Worm (Caenorhabditis elegans) whole organism, L4/young adult: ENCODE data around the gene scl-21.

Experiments used
- W03F9.2 ChIP-seq: fragments of 150-350 bp; optimal IDR thresholded peaks from 2 replicates; lab custom pipeline; 2014; ENCODE audit warnings: missing biosample characterization, missing genetic modification characterization
- dao-5 ChIP-seq: sonication (generic microtip); optimal IDR thresholded peaks from 2 replicates; lab custom pipeline; 2016; ENCODE audit warnings: missing genotype, missing genetic modification characterization, moderate library complexity, missing compliant biosample characterization
- him-1 ChIP-seq: sonication (generic microtip); optimal IDR thresholded peaks from 2 replicates; lab custom pipeline; 2016; ENCODE audit warnings: missing genotype, missing genetic modification reagents, missing genetic modification characterization, missing compliant biosample characterization

scl-21 gene

DNA sequence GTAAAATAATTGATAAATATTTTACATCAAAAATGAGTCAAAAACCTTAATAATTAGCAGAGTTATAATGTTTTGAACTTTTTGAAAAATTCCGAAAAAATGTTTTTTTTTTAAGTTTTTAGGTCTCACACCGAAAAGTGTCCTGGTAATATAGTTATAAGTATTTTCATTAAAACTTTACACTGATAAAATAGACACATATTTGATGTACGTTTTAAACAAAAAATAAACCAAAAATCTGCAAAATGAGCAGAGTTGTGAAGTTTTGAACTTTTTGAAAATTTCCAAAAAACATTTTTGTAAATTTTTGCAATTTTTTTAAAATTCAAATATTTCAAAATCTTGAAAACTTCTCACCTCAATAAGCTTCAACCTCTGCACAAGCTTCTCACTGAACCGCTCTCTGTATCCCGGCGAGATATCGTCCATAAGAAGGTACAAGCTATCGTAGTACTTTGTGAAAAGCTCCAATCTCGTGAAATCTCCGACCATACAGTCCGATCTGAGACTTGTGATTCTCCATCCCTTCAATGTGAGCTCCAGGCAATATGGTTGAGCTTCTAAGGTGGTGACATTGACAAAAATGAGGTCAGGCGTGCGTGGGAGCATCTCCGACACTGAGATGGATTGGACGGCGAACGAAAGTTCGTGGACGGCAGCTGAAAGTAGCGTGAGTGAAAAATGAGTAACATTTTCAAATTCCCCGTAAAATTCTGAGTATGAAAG lies 25.3 kb upstream of the scl-21 start:
- TF ChIP-seq W03F9.2 (no peak), him-1 (tag; lab: Kevin White, UChicago) (no peak), dao-5 (tag; lab: Kevin White, UChicago) (no peak)

- TF ChIP-seq W03F9.2 (no peak), dao-5 (tag; lab: Kevin White, UChicago) (no peak), him-1 (tag; lab: Kevin White, UChicago) (no peak)
These were observed 24.6 kb upstream of the scl-21 start for ce11 chrV:19520130-19520529.

ce11 chrV:19519511-19519934 lies 24.0 kb upstream of the scl-21 start:
- no peak for TF ChIP-seq dao-5 (tag; lab: Kevin White, UChicago)
- TF ChIP-seq him-1 (tag; lab: Kevin White, UChicago), result no peak
- TF ChIP-seq W03F9.2, result no peak

ce11 chrV:19518468-19519168 lies 23.1 kb upstream of the scl-21 start:
- TF ChIP-seq W03F9.2 (no peak), him-1 (tag; lab: Kevin White, UChicago) (no peak), dao-5 (tag; lab: Kevin White, UChicago) (no peak)

DNA sequence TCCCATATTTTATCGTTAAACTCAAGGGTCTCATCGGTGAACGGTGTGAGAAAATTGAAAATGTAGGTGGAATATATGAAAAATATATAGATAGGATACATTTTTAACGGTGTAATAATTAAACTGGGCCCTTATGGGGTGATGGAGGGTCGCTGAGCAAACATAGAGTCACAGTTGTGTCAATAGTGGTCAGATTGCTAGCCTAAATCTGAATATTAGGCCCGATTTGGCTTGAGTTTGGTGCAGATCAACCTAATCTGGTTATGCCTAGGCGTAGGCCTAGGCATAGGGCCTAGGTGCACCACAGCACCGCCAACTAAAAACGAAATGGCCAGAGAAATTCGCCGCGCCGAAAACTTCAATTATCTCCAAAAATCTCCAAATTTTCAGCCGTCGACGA lies 18.1 kb upstream of the scl-21 start, which contains the start of gene phy-4:
Gene phy-4 (minus strand): TSS at position 101 of the 400 bp plus-strand sequence.
- TF ChIP-seq him-1 (tag; lab: Kevin White, UChicago) (no peak), dao-5 (tag; lab: Kevin White, UChicago) (no peak), W03F9.2 (no peak)

DNA sequence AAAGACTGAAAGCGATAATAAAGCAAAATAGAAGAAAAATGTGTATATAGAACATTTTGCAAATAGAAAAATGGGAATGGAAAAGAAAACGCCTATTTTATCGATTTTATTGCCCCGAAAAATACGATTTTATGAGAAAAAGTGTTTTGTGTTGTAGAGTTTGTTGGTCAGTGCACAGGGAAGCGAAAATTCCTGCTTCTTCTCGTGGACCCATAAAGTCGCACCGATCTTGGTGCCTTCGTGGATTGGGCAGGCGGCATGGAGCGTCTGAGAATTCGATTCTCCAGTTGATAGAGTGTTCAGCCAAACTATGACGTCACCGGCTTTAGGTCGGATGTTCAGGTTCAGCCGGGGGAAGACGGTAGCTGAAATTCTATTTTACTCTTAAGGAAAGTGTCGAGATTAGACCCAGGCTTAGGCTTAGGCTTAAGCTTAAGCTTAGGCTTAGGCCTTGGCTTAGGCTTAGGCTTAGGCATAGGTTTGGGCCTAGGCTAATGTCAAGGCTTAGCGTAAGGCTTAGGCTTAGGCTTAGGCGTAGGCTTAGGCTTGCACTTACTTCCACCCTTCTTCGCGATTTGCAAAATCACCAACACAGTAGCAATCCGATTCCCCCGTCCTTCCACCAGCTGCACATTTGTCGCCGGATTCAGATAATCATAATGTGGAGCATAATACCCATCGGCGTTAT lies 16.9 kb upstream of the scl-21 start, which contains the start of gene Y43F8B.19:
Gene Y43F8B.19 (minus strand): TSS at position 51 of the 688 bp plus-strand sequence.
- TF ChIP-seq him-1 (tag; lab: Kevin White, UChicago), result no peak
- no peak for TF ChIP-seq W03F9.2
- TF ChIP-seq dao-5 (tag; lab: Kevin White, UChicago), result no peak

DNA sequence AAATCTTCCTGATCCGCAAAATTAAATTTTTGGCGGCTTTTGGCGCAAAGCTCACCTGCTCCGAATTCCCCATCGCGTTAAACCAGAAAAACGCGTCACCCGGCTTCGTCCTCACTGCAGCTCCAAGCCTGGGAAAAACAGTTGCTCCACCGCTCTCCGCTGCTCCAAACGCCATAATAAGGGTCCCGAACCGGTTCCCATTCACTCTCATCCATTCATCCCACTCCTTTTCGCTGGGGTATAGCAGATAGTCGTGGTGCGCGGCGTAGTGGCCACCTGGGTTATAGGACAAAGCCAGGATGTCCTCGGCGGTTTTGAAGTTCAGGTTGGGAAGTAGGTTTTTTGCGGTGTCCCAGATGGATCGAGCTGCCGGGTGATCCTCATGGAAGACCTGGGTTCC lies 15.4 kb upstream of the scl-21 start:
- TF ChIP-seq W03F9.2, result no peak
- TF ChIP-seq him-1 (tag; lab: Kevin White, UChicago), result no peak
- TF ChIP-seq dao-5 (tag; lab: Kevin White, UChicago), result no peak

DNA sequence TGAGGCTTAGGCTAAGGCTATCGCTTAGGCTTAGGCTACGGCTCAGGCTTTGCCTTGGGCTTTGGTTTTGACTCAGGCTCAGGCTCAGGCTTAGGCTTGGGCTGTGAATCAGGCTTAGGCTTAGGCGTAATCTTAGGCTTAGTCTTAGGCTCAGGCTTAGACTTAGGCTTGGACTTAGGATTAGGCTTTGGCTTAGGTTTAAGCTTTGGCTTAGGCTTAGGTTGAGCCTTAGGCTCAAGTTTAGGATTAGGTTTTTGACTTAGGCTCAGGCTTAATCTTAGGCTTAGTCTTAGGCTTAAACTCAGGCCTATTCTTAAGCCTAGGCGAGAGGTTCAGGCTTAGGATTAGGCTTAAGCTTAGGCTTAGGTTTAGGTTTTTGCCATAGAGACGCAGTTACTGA lies 14.9 kb upstream of the scl-21 start:
- TF ChIP-seq W03F9.2, result no peak
- no peak for TF ChIP-seq dao-5 (tag; lab: Kevin White, UChicago)
- TF ChIP-seq him-1 (tag; lab: Kevin White, UChicago), result no peak

- TF ChIP-seq W03F9.2, result no peak
- TF ChIP-seq him-1 (tag; lab: Kevin White, UChicago), result no peak
- TF ChIP-seq dao-5 (tag; lab: Kevin White, UChicago), result no peak
These were observed 13.6 kb upstream of the scl-21 start for ce11 chrV:19509061-19509460.

DNA sequence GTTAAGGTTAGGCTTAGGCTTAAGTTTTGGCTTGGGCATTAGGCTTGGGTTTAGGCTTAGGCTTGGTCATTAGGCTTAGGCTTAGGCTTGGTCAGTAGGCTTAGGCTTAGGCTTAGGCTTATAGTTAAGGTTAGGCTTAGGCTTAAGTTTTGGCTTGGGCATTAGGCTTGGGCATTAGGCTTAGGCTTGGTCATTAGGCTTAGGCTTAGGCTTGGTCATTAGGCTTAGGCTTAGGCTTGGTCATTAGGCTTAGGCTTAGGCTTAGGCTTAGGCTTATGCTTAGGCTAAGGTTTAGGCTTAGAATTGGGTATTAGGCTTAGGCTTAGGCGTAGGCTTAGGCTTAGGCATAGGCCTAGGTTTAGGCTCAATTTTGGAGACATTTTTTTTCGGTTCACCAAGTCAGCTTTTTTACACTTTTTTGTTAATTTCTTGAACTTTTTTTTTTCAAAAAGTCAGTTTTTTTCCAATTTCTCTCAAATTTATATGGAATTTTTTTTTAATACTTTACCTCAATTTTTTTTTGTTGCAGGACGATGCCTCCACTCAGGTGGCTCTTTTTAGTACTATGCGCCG lies 7.2 kb upstream of the scl-21 start, which contains the start of gene Y43F8B.3:
Gene Y43F8B.3 (plus strand): TSS at position 523 of the 573 bp plus-strand sequence.
- TF ChIP-seq dao-5 (tag; lab: Kevin White, UChicago), result no peak
- TF ChIP-seq him-1 (tag; lab: Kevin White, UChicago), result no peak
- no peak for TF ChIP-seq W03F9.2

DNA sequence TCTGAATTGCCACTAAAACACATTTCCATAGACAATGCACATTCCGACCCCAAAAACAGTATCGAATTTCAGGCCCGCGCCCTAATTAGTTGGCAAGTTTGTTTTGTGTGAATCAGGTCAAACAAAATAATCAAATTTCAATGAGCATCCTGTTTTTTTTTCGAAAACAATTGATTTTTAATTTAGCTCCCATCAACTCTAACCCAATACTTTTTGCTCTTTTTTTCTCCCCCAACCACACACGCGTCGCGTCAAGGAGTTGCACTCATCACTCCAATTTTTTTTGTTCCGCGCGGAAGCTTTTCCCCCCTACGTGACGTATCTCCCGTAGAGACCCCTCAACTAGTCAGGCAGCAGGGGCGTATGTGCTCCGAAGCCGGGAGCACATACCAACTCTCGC lies 5.9 kb upstream of the scl-21 start:
- TF ChIP-seq W03F9.2, result no peak
- no peak for TF ChIP-seq dao-5 (tag; lab: Kevin White, UChicago)
- no peak for TF ChIP-seq him-1 (tag; lab: Kevin White, UChicago)

DNA sequence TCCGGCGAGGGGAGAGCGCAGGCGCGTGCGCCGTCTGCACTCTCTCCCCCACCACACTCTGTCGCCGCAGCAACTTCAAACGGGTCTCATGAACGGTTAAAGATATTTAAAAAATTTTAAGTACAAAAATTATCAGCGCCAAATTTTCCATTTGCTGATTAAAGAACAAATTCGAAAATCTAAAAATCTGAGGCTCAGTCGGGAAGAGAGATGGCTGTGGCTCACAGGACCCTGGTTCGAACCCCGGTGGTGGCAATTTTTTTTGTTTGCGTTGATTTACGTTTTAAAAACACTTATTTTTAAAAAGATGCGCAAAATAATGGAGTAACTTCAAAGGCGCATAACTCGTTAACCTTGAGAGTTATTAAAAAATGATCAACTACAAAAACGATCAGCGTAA lies 1.6 kb upstream of the scl-21 start:
- TF ChIP-seq W03F9.2 (no peak), dao-5 (tag; lab: Kevin White, UChicago) (no peak), him-1 (tag; lab: Kevin White, UChicago) (no peak)

DNA sequence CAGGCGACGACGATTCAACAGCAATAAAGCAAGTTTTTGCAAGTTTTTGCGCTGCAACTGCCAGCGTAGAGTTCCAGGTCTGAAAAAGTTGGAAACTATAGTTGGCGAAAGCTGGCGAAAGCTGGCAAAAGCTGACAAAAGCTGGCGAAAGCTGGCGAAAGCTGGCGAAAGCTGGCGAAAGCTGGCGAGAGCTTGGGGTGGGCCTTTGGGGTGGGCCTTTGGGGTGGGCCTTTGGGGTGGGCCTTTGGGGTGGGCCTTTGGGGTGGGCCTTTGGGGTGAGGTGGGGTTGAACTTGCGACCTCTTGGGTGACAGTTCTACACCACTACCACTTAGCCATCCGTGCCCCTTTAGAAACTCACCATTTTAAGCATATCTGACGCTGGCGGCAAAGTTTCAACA lies 342 bp downstream of the scl-21 start:
- TF ChIP-seq dao-5 (tag; lab: Kevin White, UChicago) (no peak), W03F9.2 (no peak), him-1 (tag; lab: Kevin White, UChicago) (no peak)
